Worm (Caenorhabditis elegans) whole organism, L1 larva: ENCODE measurements around the gene F44A2.3.
A peak's percentile ranks its signal among the peaks of the same experiment; 100 is the strongest.

Experiments
- C04F5.9 ChIP-seq: sonication (generic microtip); optimal IDR thresholded peaks from 2 replicates; lab custom pipeline; 2016; ENCODE audit warnings: missing genetic modification characterization, missing compliant biosample characterization
- C34B4.2 ChIP-seq: sonication (generic microtip); optimal IDR thresholded peaks from 2 replicates; lab custom pipeline; 2017; ENCODE audit warnings: mild to moderate bottlenecking, missing genetic modification characterization, missing compliant biosample characterization
- F16B12.6 ChIP-seq: fragments of 150-350 bp; optimal IDR thresholded peaks from 2 replicates; lab custom pipeline; 2014; ENCODE audit warnings: missing biosample characterization, missing genetic modification characterization
- aly-2 ChIP-seq: fragments of 150-350 bp; optimal IDR thresholded peaks from 2 replicates; lab custom pipeline; 2014; ENCODE audit warnings: missing biosample characterization, missing genetic modification characterization
- ama-1 ChIP-seq: fragments of 150-350 bp; optimal IDR thresholded peaks from 2 replicates; lab custom pipeline; 2014
- blmp-1 ChIP-seq: fragments of 150-350 bp; optimal IDR thresholded peaks from 2 replicates; lab custom pipeline; 2014; ENCODE audit warnings: missing biosample characterization, missing genetic modification characterization
- ceh-63 ChIP-seq: fragments of 200-800 bp; sonication (Bioruptor generic); optimal IDR thresholded peaks from 2 replicates; lab custom pipeline; 2018; ENCODE audit warnings: mild to moderate bottlenecking, missing genetic modification characterization, missing compliant biosample characterization
- ceh-82 ChIP-seq, 3 experiments: fragments of 150-350 bp in 1 of 3; sonication (generic microtip) in 2 of 3; optimal IDR thresholded peaks; 2 replicates each; lab custom pipeline; 2014 to 2017; ENCODE audit warnings: missing biosample characterization in 3 of 3, missing genetic modification characterization in 3 of 3
- ceh-90 ChIP-seq: sonication (generic microtip); optimal IDR thresholded peaks from 2 replicates; lab custom pipeline; 2016; ENCODE audit warnings: missing genetic modification characterization, missing compliant biosample characterization
- ces-1 ChIP-seq: fragments of 150-350 bp; optimal IDR thresholded peaks from 2 replicates; lab custom pipeline; 2014; ENCODE audit warnings: missing biosample characterization, missing genetic modification reagents, missing genetic modification characterization
- efl-1 ChIP-seq, 4 experiments: fragments of 150-350 bp; optimal IDR thresholded peaks in 3 of 4; peaks in 1 of 4; 1 replicate in 1 of 4; 2 replicates in 3 of 4; lab custom pipeline; 2014; ENCODE audit warnings: missing biosample characterization in 2 of 4, missing genetic modification characterization in 2 of 4, missing genetic modification reagents in 2 of 4
- egl-13 ChIP-seq: sonication (generic microtip); optimal IDR thresholded peaks from 2 replicates; lab custom pipeline; 2016; ENCODE audit warnings: missing genotype, missing genetic modification reagents, missing genetic modification characterization, missing compliant biosample characterization
- egl-27 ChIP-seq, 2 experiments: fragments of 150-350 bp in 1 of 2; sonication (generic microtip); optimal IDR thresholded peaks; 3 replicates each; lab custom pipeline; 2017 to 2018; ENCODE audit warnings: missing biosample characterization in 2 of 2, missing genetic modification characterization in 2 of 2, missing genetic modification reagents in 2 of 2
- fkh-10 ChIP-seq: sonication (generic microtip); optimal IDR thresholded peaks from 2 replicates; lab custom pipeline; 2017; ENCODE audit warnings: missing biosample characterization, missing genetic modification reagents, missing genetic modification characterization
- jun-1 ChIP-seq: fragments of 150-350 bp; optimal IDR thresholded peaks from 2 replicates; lab custom pipeline; 2014; ENCODE audit warnings: missing biosample characterization, missing genetic modification reagents, missing genetic modification characterization
- lin-14 ChIP-seq: fragments of 200-800 bp; sonication (Bioruptor generic); optimal IDR thresholded peaks from 2 replicates; lab custom pipeline; 2018; ENCODE audit warnings: mild to moderate bottlenecking, missing genetic modification characterization, moderate library complexity, missing compliant biosample characterization
- lir-3 ChIP-seq: sonication (generic microtip); optimal IDR thresholded peaks from 2 replicates; lab custom pipeline; 2016; ENCODE audit warnings: mild to moderate bottlenecking, missing genetic modification characterization, moderate library complexity, missing compliant biosample characterization; ENCODE audit not compliant: poor library complexity
- lsy-2 ChIP-seq, 2 experiments: fragments of 150-350 bp; optimal IDR thresholded peaks; 2 replicates each; lab custom pipeline; 2014; ENCODE audit warnings: missing biosample characterization in 2 of 2, missing genetic modification characterization in 2 of 2
- mab-9 ChIP-seq: fragments of 200-800 bp; sonication (Bioruptor generic); IDR thresholded peaks from 2 replicates; pipeline ENCODE4 v1.3.6; 2022; ENCODE audit warnings: missing genetic modification reagents, missing genetic modification characterization, missing compliant biosample characterization
- mef-2 ChIP-seq: fragments of 150-350 bp; optimal IDR thresholded peaks from 2 replicates; lab custom pipeline; 2014; ENCODE audit warnings: missing biosample characterization, missing genetic modification characterization
- nhr-11 ChIP-seq: fragments of 150-350 bp; optimal IDR thresholded peaks from 2 replicates; lab custom pipeline; 2014; ENCODE audit warnings: missing biosample characterization, missing genetic modification characterization
- nhr-237 ChIP-seq: fragments of 150-350 bp; optimal IDR thresholded peaks from 2 replicates; lab custom pipeline; 2014; ENCODE audit warnings: missing biosample characterization, missing genetic modification characterization
- nhr-47 ChIP-seq: sonication (generic microtip); optimal IDR thresholded peaks from 2 replicates; lab custom pipeline; 2016; ENCODE audit warnings: mild to moderate bottlenecking, missing genetic modification characterization, moderate library complexity, missing compliant biosample characterization
- nhr-76 ChIP-seq: sonication (generic microtip); optimal IDR thresholded peaks from 2 replicates; lab custom pipeline; 2017; ENCODE audit warnings: missing biosample characterization, missing genetic modification characterization
- nhr-90 ChIP-seq: sonication (generic microtip); optimal IDR thresholded peaks from 2 replicates; lab custom pipeline; 2016; ENCODE audit warnings: mild to moderate bottlenecking, missing genetic modification characterization, missing compliant biosample characterization; ENCODE audit not compliant: poor library complexity
- pag-3 ChIP-seq: sonication (generic microtip); optimal IDR thresholded peaks from 2 replicates; lab custom pipeline; 2017; ENCODE audit warnings: missing genetic modification characterization, mild to moderate bottlenecking, missing compliant biosample characterization, antibody characterized with exemption, borderline replicate concordance; ENCODE audit not compliant: insufficient read depth
- pax-3 ChIP-seq: fragments of 200-800 bp; sonication (Bioruptor generic); optimal IDR thresholded peaks from 2 replicates; lab custom pipeline; 2018; ENCODE audit warnings: mild to moderate bottlenecking, missing genetic modification characterization, moderate library complexity, missing compliant biosample characterization
- rnt-1 ChIP-seq: sonication (generic microtip); optimal IDR thresholded peaks from 2 replicates; lab custom pipeline; 2016; ENCODE audit warnings: mild to moderate bottlenecking, missing genetic modification characterization, moderate library complexity, missing compliant biosample characterization
- skn-1 ChIP-seq: fragments of 150-350 bp; optimal IDR thresholded peaks from 2 replicates; lab custom pipeline; 2014; ENCODE audit warnings: missing biosample characterization, missing genetic modification characterization
- snu-23 ChIP-seq: sonication (generic microtip); optimal IDR thresholded peaks from 2 replicates; lab custom pipeline; 2016; ENCODE audit warnings: missing genetic modification characterization, missing compliant biosample characterization
- sup-37 ChIP-seq: fragments of 200-800 bp; sonication (Bioruptor generic); optimal IDR thresholded peaks from 2 replicates; lab custom pipeline; 2018; ENCODE audit warnings: mild to moderate bottlenecking, missing genetic modification characterization, missing compliant biosample characterization
- swsn-7 ChIP-seq: sonication (generic microtip); optimal IDR thresholded peaks from 2 replicates; lab custom pipeline; 2016; ENCODE audit warnings: missing genetic modification characterization, missing compliant biosample characterization
- tlp-1 ChIP-seq: fragments of 150-350 bp; optimal IDR thresholded peaks from 2 replicates; lab custom pipeline; 2014; ENCODE audit warnings: missing biosample characterization, missing genetic modification characterization
- vab-15 ChIP-seq: sonication (generic microtip); optimal IDR thresholded peaks from 2 replicates; lab custom pipeline; 2017; ENCODE audit warnings: missing genotype, mild to moderate bottlenecking, missing genetic modification characterization, missing compliant biosample characterization
- ztf-11 ChIP-seq, 2 experiments: sonication (generic microtip); optimal IDR thresholded peaks; 2 replicates each; lab custom pipeline; 2016 to 2017; ENCODE audit warnings: missing genetic modification characterization in 2 of 2, missing biosample characterization in 1 of 2, missing compliant biosample characterization in 1 of 2

The F44A2.3 gene

ce11 chrV:9327691-9328090 is 22.5 kb downstream of the F44A2.3 start (continued):
- TF ChIP-seq C34B4.2 (tag; lab: Kevin White, UChicago) (no peak), nhr-90 (tag; lab: Kevin White, UChicago) (no peak), nhr-76 (no peak), nhr-11 (tag; lab: Kevin White, UChicago) (no peak), ces-1 (GFP tag; lab: Kevin White, UChicago) (no peak), F16B12.6 (no peak), tlp-1 (tag; lab: Kevin White, UChicago) (no peak), lin-14 (peak; percentile 45), C04F5.9 (tag; lab: Kevin White, UChicago) (no peak), ceh-82 (tag; optimal IDR thresholded peaks at IDR 0.05; lab: Kevin White, UChicago) (no peak), egl-13 (tag; lab: Kevin White, UChicago) (no peak), snu-23 (peak; percentile 15), fkh-10 (GFP tag; lab: Kevin White, UChicago) (no peak), pax-3 (tag; lab: Kevin White, UChicago) (no peak), nhr-47 (tag; lab: Kevin White, UChicago) (no peak), rnt-1 (tag; lab: Kevin White, UChicago) (no peak), swsn-7 (tag; lab: Kevin White, UChicago) (no peak), pag-3 (tag; lab: Kevin White, UChicago) (no peak), sup-37 (GFP tag; lab: Kevin White, UChicago) (no peak), lir-3 (tag; lab: Kevin White, UChicago) (no peak), ceh-63 (GFP tag; lab: Kevin White, UChicago) (no peak), ztf-11 (tag; optimal IDR thresholded peaks at IDR 0.05; lab: Kevin White, UChicago) (no peak), mef-2 (tag; lab: Kevin White, UChicago) (no peak), lsy-2 (tag; optimal IDR thresholded peaks at IDR 0.05; lab: Kevin White, UChicago) (no peak), nhr-237 (no peak)

ce11 chrV:9328670-9329069 is 23.5 kb downstream of the F44A2.3 start, which contains the start of gene K07B1.4:
Gene K07B1.4 (plus strand): TSS chrV:9328970.
- TF ChIP-seq C34B4.2 (tag; lab: Kevin White, UChicago) = no peak
- no peak for TF ChIP-seq jun-1 (tag; lab: Kevin White, UChicago)
- TF ChIP-seq lir-3 (tag; lab: Kevin White, UChicago) = no peak
- no peak for TF ChIP-seq skn-1 (tag; lab: Kevin White, UChicago)
- TF ChIP-seq, all 84 proteins: peak for 0

ce11 chrV:9329245-9329979 is 24.2 kb downstream of the F44A2.3 start:
- TF ChIP-seq efl-1 (optimal IDR thresholded peaks at IDR 0.05; lab: Kevin White, UChicago) = no peak
- peak in 1 of 2 experiments; percentile 63 for TF ChIP-seq efl-1 (GFP tag; optimal IDR thresholded peaks at IDR 0.05 in 1 of 2; lab: Kevin White, UChicago)
- no peak for TF ChIP-seq aly-2
- TF ChIP-seq egl-13 (tag; lab: Kevin White, UChicago) = no peak
- peak; percentile 36 for TF ChIP-seq blmp-1

- TF ChIP-seq lir-3 (tag; lab: Kevin White, UChicago) (no peak), sup-37 (GFP tag; lab: Kevin White, UChicago) (no peak), egl-27 (tag; optimal IDR thresholded peaks at IDR 0.05; lab: Kevin White, UChicago) (no peak), ama-1 (lab: Kevin White, UChicago) (no peak), vab-15 (no peak), ceh-90 (tag; lab: Kevin White, UChicago) (no peak), mab-9 (GFP tag; lab: Robert Waterston, UW) (no peak)
Observed at ce11 chrV:9332611-9333315, 27.5 kb downstream of the F44A2.3 start.
